Worm (Caenorhabditis elegans): ENCODE results near the gene srsx-21.

ce11 chrV:9816390-9816789, 21.4 kb upstream of the srsx-21 start, which contains the start of gene sru-31:
- no peak for TF ChIP-seq ceh-40 (GFP tag; IDR thresholded peaks at IDR 0.05)
- TF ChIP-seq ekl-4 (GFP tag; IDR thresholded peaks at IDR 0.05) = no peak
- no peak for TF ChIP-seq unc-62 (GFP tag; optimal IDR thresholded peaks at IDR 0.05)
- TF ChIP-seq F22D6.2 (tag; optimal IDR thresholded peaks at IDR 0.05) = no peak
- no peak for TF ChIP-seq F39B2.1 (GFP tag; IDR thresholded peaks at IDR 0.05)
